Worm (Caenorhabditis elegans) whole organism, young adult: Measurements from ENCODE around the gene tni-1.

Experiments
- B0035.1 ChIP-seq: sonication (generic microtip); optimal IDR thresholded peaks from 2 replicates; lab custom pipeline; 2016; ENCODE audit warnings: missing genetic modification characterization, mild to moderate bottlenecking, missing compliant biosample characterization, missing genotype, missing genetic modification reagents
- Y56A3A.18 ChIP-seq: fragments of 200-800 bp; sonication (Bioruptor generic); IDR thresholded peaks from 2 replicates; pipeline ENCODE4 v1.3.6; 2022; ENCODE audit warnings: missing genetic modification reagents, missing genetic modification characterization, missing compliant biosample characterization
- atf-7 ChIP-seq: sonication (generic microtip); optimal IDR thresholded peaks from 2 replicates; lab custom pipeline; 2017; ENCODE audit warnings: mild to moderate bottlenecking, missing genetic modification characterization, missing compliant biosample characterization
- ceh-58 ChIP-seq: fragments of 200-800 bp; sonication (Bioruptor generic); IDR thresholded peaks from 2 replicates; pipeline ENCODE4 v1.3.6; 2022; ENCODE audit warnings: missing genetic modification characterization, missing compliant biosample characterization
- die-1 ChIP-seq: sonication (generic microtip); optimal IDR thresholded peaks from 2 replicates; lab custom pipeline; 2016; ENCODE audit warnings: missing genotype, mild to moderate bottlenecking, missing genetic modification characterization, missing compliant biosample characterization
- dpl-1 ChIP-seq: fragments of 150-350 bp; optimal IDR thresholded peaks from 2 replicates; lab custom pipeline; 2014; ENCODE audit warnings: missing biosample characterization, missing genetic modification reagents, missing genetic modification characterization
- him-1 ChIP-seq: sonication (generic microtip); optimal IDR thresholded peaks from 2 replicates; lab custom pipeline; 2016; ENCODE audit warnings: missing genotype, missing genetic modification reagents, missing genetic modification characterization, missing compliant biosample characterization
- nhr-27 ChIP-seq: fragments of 200-800 bp; sonication (Bioruptor generic); optimal IDR thresholded peaks from 2 replicates; lab custom pipeline; 2018; ENCODE audit warnings: mild to moderate bottlenecking, missing genetic modification characterization, moderate library complexity, missing compliant biosample characterization
- nhr-90 ChIP-seq: sonication (generic microtip); optimal IDR thresholded peaks from 2 replicates; lab custom pipeline; 2016; ENCODE audit warnings: missing genotype, mild to moderate bottlenecking, missing genetic modification characterization, missing compliant biosample characterization
- pbrm-1 ChIP-seq: fragments of 200-800 bp; sonication (Bioruptor generic); IDR thresholded peaks from 2 replicates; pipeline ENCODE4 v1.3.6; 2022; ENCODE audit warnings: missing genetic modification reagents, missing genetic modification characterization, missing compliant biosample characterization
- snpc-4 ChIP-seq, 5 experiments: fragments of 150-350 bp in 1 of 5; sonication (generic microtip) in 4 of 5; optimal IDR thresholded peaks; 2 replicates each; lab custom pipeline; 2014 to 2018; ENCODE audit warnings: missing genetic modification characterization in 5 of 5, missing biosample characterization in 3 of 5, antibody characterized with exemption in 2 of 5, mild to moderate bottlenecking in 2 of 5, missing compliant biosample characterization in 2 of 5, missing genotype in 2 of 5, moderate library complexity in 2 of 5, missing genetic modification reagents in 1 of 5
- unc-62 ChIP-seq: fragments of 150-350 bp; optimal IDR thresholded peaks from 2 replicates; lab custom pipeline; 2014; ENCODE audit warnings: missing biosample characterization, missing genetic modification reagents, missing genetic modification characterization
- ztf-25 ChIP-seq: fragments of 200-800 bp; sonication (Bioruptor generic); IDR thresholded peaks from 2 replicates; pipeline ENCODE4 v1.3.6; 2022; ENCODE audit warnings: missing genetic modification reagents, missing genetic modification characterization, missing compliant biosample characterization

DNA sequence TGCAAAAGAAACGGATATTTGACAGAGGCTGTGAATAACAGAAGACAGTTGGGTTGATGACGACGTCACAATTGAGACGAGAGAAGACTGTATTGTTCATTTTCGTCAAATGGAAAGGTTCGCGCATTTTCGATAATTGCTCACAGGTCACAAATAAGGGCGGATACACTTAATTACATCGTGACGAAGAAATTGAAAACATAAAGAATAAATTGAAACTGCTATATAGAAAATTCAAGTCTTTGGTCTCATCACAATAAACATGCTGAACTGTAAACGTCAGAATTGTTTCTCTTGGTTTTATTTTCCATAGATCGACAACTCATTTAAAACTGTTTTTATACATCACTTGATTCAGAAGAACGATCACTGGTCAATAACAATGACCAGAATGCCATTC lies 50.4 kb downstream of the tni-1 start, which contains the start of gene ZK455.5:
- TF ChIP-seq nhr-27 = no peak
- TF ChIP-seq snpc-4 (GFP tag; optimal IDR thresholded peaks at IDR 0.05; lab: Kevin White, UChicago) = no peak
- no peak for TF ChIP-seq snpc-4 (tag; optimal IDR thresholded peaks at IDR 0.05; lab: Kevin White, UChicago)
- no peak for TF ChIP-seq pbrm-1 (GFP tag; lab: Robert Waterston, UW)
- no peak for TF ChIP-seq ztf-25 (GFP tag; lab: Robert Waterston, UW)
- no peak for TF ChIP-seq dpl-1 (GFP tag; lab: Kevin White, UChicago)
- no peak for TF ChIP-seq die-1 (tag; lab: Kevin White, UChicago)
- TF ChIP-seq nhr-90 (tag; lab: Kevin White, UChicago) = no peak
- no peak for TF ChIP-seq unc-62
- TF ChIP-seq B0035.1 = no peak
- no peak for TF ChIP-seq ceh-58
- no peak for TF ChIP-seq him-1 (tag; lab: Kevin White, UChicago)
- TF ChIP-seq Y56A3A.18 (GFP tag; lab: Robert Waterston, UW) = no peak
- TF ChIP-seq atf-7 (tag; lab: Kevin White, UChicago) = no peak
